Fruit fly (Drosophila melanogaster) whole organism, prepupa: Measurements from ENCODE around the gene CG43153.

Experiments
- Blimp-1 ChIP-seq: fragments of 200-800 bp; sonication (Bioruptor generic); optimal IDR thresholded peaks from 3 replicates; lab custom pipeline; 2017; ENCODE audit warnings: missing biosample characterization, missing genetic modification characterization, mild to moderate bottlenecking, moderate library complexity, missing genetic modification reagents
- CG10669 ChIP-seq: fragments of 200-800 bp; sonication (Bioruptor generic); optimal IDR thresholded peaks from 3 replicates; lab custom pipeline; 2018; ENCODE audit warnings: missing biosample characterization, mild to moderate bottlenecking, missing genetic modification characterization, moderate library complexity
- CG11294 ChIP-seq: fragments of 200-800 bp; sonication (Bioruptor generic); IDR thresholded peaks from 2 replicates; pipeline ENCODE4 v1.3.6; 2022; ENCODE audit warnings: missing biosample characterization, missing genetic modification characterization
- CG11902 ChIP-seq: fragments of 200-800 bp; sonication (Bioruptor generic); optimal IDR thresholded peaks from 3 replicates; lab custom pipeline; 2016; ENCODE audit warnings: missing biosample characterization, missing genetic modification characterization
- CG15336 ChIP-seq: fragments of 200-800 bp; sonication (Bioruptor generic); IDR thresholded peaks from 2 replicates; pipeline ENCODE4 v1.3.6; 2022; ENCODE audit warnings: missing biosample characterization, missing genetic modification characterization
- CG1621 ChIP-seq: fragments of 200-800 bp; sonication (Bioruptor generic); optimal IDR thresholded peaks from 3 replicates; lab custom pipeline; 2018; ENCODE audit warnings: missing biosample characterization, mild to moderate bottlenecking, missing genetic modification characterization
- CG34406 ChIP-seq: fragments of 200-800 bp; sonication (Bioruptor generic); optimal IDR thresholded peaks from 3 replicates; lab custom pipeline; 2016; ENCODE audit warnings: missing biosample characterization, missing genetic modification characterization
- CG3919 ChIP-seq: fragments of 200-800 bp; sonication (Bioruptor generic); optimal IDR thresholded peaks from 3 replicates; lab custom pipeline; 2016; ENCODE audit warnings: missing biosample characterization, missing genetic modification characterization
- CG4318 ChIP-seq: fragments of 200-800 bp; sonication (Bioruptor generic); optimal IDR thresholded peaks from 3 replicates; lab custom pipeline; 2017; ENCODE audit warnings: missing biosample characterization, mild to moderate bottlenecking, missing genetic modification characterization
- CG6163 ChIP-seq: fragments of 200-800 bp; sonication (Bioruptor generic); IDR thresholded peaks from 3 replicates; pipeline ENCODE4 v1.3.6; 2022; ENCODE audit warnings: missing biosample characterization, missing genetic modification characterization
- CG6276 ChIP-seq: fragments of 200-800 bp; sonication (Bioruptor generic); optimal IDR thresholded peaks from 2 replicates; lab custom pipeline; 2017; ENCODE audit warnings: missing biosample characterization, mild to moderate bottlenecking, missing genetic modification characterization
- CG6792 ChIP-seq: fragments of 200-800 bp; sonication (Bioruptor generic); optimal IDR thresholded peaks from 3 replicates; lab custom pipeline; 2016; ENCODE audit warnings: missing biosample characterization, missing genetic modification characterization
- CG6808 ChIP-seq: fragments of 200-800 bp; sonication (Bioruptor generic); optimal IDR thresholded peaks from 3 replicates; lab custom pipeline; 2017; ENCODE audit warnings: missing biosample characterization, missing genetic modification characterization, mild to moderate bottlenecking, moderate library complexity, missing genetic modification reagents
- CG6854 ChIP-seq: fragments of 200-800 bp; sonication (Bioruptor generic); optimal IDR thresholded peaks from 2 replicates; lab custom pipeline; 2017; ENCODE audit warnings: missing biosample characterization, mild to moderate bottlenecking, missing genetic modification characterization
- CG8119 ChIP-seq: fragments of 200-800 bp; sonication (Bioruptor generic); IDR thresholded peaks from 3 replicates; pipeline ENCODE4 v1.3.6; 2022; ENCODE audit warnings: missing biosample characterization, missing genetic modification characterization
- CG8319 ChIP-seq: fragments of 200-800 bp; sonication (Bioruptor generic); optimal IDR thresholded peaks from 3 replicates; lab custom pipeline; 2016; ENCODE audit warnings: missing biosample characterization, missing genetic modification characterization
- CG9139 ChIP-seq: fragments of 200-800 bp; sonication (Bioruptor generic); optimal IDR thresholded peaks from 3 replicates; lab custom pipeline; 2017; ENCODE audit warnings: missing biosample characterization, mild to moderate bottlenecking, missing genetic modification characterization
- Eip78C ChIP-seq: fragments of 200-800 bp; sonication (Bioruptor generic); peaks from one replicate; lab custom pipeline; 2016; ENCODE audit warnings: missing biosample characterization, missing genetic modification characterization
- Eip93F ChIP-seq: fragments of 200-800 bp; sonication (Bioruptor generic); optimal IDR thresholded peaks from 2 replicates; lab custom pipeline; 2016; ENCODE audit warnings: missing biosample characterization, mild to moderate bottlenecking, missing genetic modification characterization
- Ets21C ChIP-seq: fragments of 200-800 bp; sonication (Bioruptor generic); optimal IDR thresholded peaks from 3 replicates; lab custom pipeline; 2016; ENCODE audit warnings: missing biosample characterization, missing genetic modification characterization
- Ets96B ChIP-seq: fragments of 200-800 bp; optimal IDR thresholded peaks from 2 replicates; lab custom pipeline; 2019; ENCODE audit warnings: missing biosample characterization, mild to moderate bottlenecking, missing genetic modification characterization, moderate library complexity
- Hr38 ChIP-seq: sonication (Bioruptor generic); optimal IDR thresholded peaks from 2 replicates; lab custom pipeline; 2016; ENCODE audit warnings: missing biosample characterization, missing genetic modification characterization
- Hr39 ChIP-seq: fragments of 200-800 bp; sonication (Bioruptor generic); optimal IDR thresholded peaks from 2 replicates; lab custom pipeline; 2016; ENCODE audit warnings: missing biosample characterization, missing genetic modification characterization
- Hr4 ChIP-seq: fragments of 200-800 bp; sonication (Bioruptor generic); optimal IDR thresholded peaks from 3 replicates; lab custom pipeline; 2016; ENCODE audit warnings: missing biosample characterization, missing genetic modification characterization
- Lpt ChIP-seq: fragments of 200-800 bp; sonication (Bioruptor generic); optimal IDR thresholded peaks from 3 replicates; lab custom pipeline; 2016; ENCODE audit warnings: missing biosample characterization, missing genetic modification characterization
- Met ChIP-seq: fragments of 200-800 bp; sonication (Bioruptor generic); optimal IDR thresholded peaks from 3 replicates; lab custom pipeline; 2016; ENCODE audit warnings: missing biosample characterization, missing genetic modification characterization
- OdsH ChIP-seq: fragments of 200-800 bp; sonication (Bioruptor generic); optimal IDR thresholded peaks from 3 replicates; lab custom pipeline; 2016; ENCODE audit warnings: missing biosample characterization, missing genetic modification characterization
- Smox ChIP-seq: fragments of 200-800 bp; sonication (Bioruptor generic); optimal IDR thresholded peaks from 3 replicates; lab custom pipeline; 2016; ENCODE audit warnings: missing biosample characterization, missing genetic modification characterization
- Sox102F ChIP-seq: fragments of 200-800 bp; sonication (Bioruptor generic); optimal IDR thresholded peaks from 2 replicates; lab custom pipeline; 2016; ENCODE audit warnings: missing biosample characterization, mild to moderate bottlenecking, missing genetic modification characterization
- Sox14 ChIP-seq: fragments of 200-800 bp; sonication (Bioruptor generic); optimal IDR thresholded peaks from 3 replicates; lab custom pipeline; 2016; ENCODE audit warnings: missing biosample characterization, missing genetic modification characterization
- Sox15 ChIP-seq: fragments of 200-800 bp; sonication (Bioruptor generic); optimal IDR thresholded peaks from 3 replicates; lab custom pipeline; 2016; ENCODE audit warnings: missing biosample characterization, missing genetic modification characterization
- achi ChIP-seq: fragments of 200-800 bp; sonication (Bioruptor generic); optimal IDR thresholded peaks from 3 replicates; lab custom pipeline; 2016; ENCODE audit warnings: missing biosample characterization, missing genetic modification characterization
- cyc ChIP-seq: fragments of 200-800 bp; sonication (Bioruptor generic); optimal IDR thresholded peaks from 3 replicates; lab custom pipeline; 2016; ENCODE audit warnings: missing biosample characterization, missing genetic modification characterization
- dac ChIP-seq: fragments of 200-800 bp; sonication (Bioruptor generic); optimal IDR thresholded peaks from 2 replicates; lab custom pipeline; 2017; ENCODE audit warnings: missing biosample characterization, mild to moderate bottlenecking, missing genetic modification characterization
- dsx ChIP-seq: fragments of 200-800 bp; optimal IDR thresholded peaks from 3 replicates; lab custom pipeline; 2019; ENCODE audit warnings: missing biosample characterization, mild to moderate bottlenecking, missing genetic modification characterization, moderate library complexity; ENCODE audit not compliant: poor library complexity, severe bottlenecking
- eg ChIP-seq: fragments of 200-800 bp; sonication (Bioruptor generic); IDR thresholded peaks from 3 replicates; pipeline ENCODE4 v1.3.6; 2022; ENCODE audit warnings: missing biosample characterization, missing genetic modification characterization
- esn ChIP-seq: fragments of 200-800 bp; sonication (Bioruptor generic); optimal IDR thresholded peaks from 2 replicates; lab custom pipeline; 2016; ENCODE audit warnings: missing biosample characterization, mild to moderate bottlenecking, missing genetic modification characterization, moderate library complexity
- fd59A ChIP-seq: fragments of 200-800 bp; sonication (Bioruptor generic); optimal IDR thresholded peaks from 2 replicates; lab custom pipeline; 2017; ENCODE audit warnings: missing biosample characterization, mild to moderate bottlenecking, missing genetic modification characterization, missing genetic modification reagents
- fd85E ChIP-seq: fragments of 200-800 bp; sonication (Bioruptor generic); optimal IDR thresholded peaks from 3 replicates; lab custom pipeline; 2016; ENCODE audit warnings: missing biosample characterization, missing genetic modification characterization
- lz ChIP-seq: fragments of 200-800 bp; sonication (Bioruptor generic); optimal IDR thresholded peaks from 3 replicates; lab custom pipeline; 2016; ENCODE audit warnings: missing biosample characterization, missing genetic modification characterization
- net ChIP-seq: fragments of 200-800 bp; sonication (Bioruptor generic); optimal IDR thresholded peaks from 3 replicates; lab custom pipeline; 2016; ENCODE audit warnings: missing biosample characterization, missing genetic modification characterization
- pdm3 ChIP-seq: fragments of 200-800 bp; sonication (Bioruptor generic); optimal IDR thresholded peaks from 3 replicates; lab custom pipeline; 2016; ENCODE audit warnings: missing biosample characterization, missing genetic modification characterization
- salr ChIP-seq, 2 experiments: fragments of 200-800 bp; sonication (Bioruptor generic); optimal IDR thresholded peaks; 3 replicates each; lab custom pipeline; 2016 to 2018; ENCODE audit warnings: missing biosample characterization in 2 of 2, missing genetic modification characterization in 2 of 2, mild to moderate bottlenecking in 1 of 2
- spab ChIP-seq: fragments of 200-800 bp; sonication (Bioruptor generic); optimal IDR thresholded peaks from 2 replicates; lab custom pipeline; 2017; ENCODE audit warnings: missing biosample characterization, mild to moderate bottlenecking, missing genetic modification characterization, missing genetic modification reagents
- svp ChIP-seq: fragments of 200-800 bp; sonication (Bioruptor generic); peaks from one replicate; lab custom pipeline; 2016; ENCODE audit warnings: missing biosample characterization, missing genetic modification characterization
- topi ChIP-seq: fragments of 200-800 bp; sonication (Bioruptor generic); optimal IDR thresholded peaks from 3 replicates; lab custom pipeline; 2016; ENCODE audit warnings: missing biosample characterization, missing genetic modification characterization
- vri ChIP-seq: fragments of 200-800 bp; sonication (Bioruptor generic); optimal IDR thresholded peaks from 3 replicates; lab custom pipeline; 2016; ENCODE audit warnings: missing biosample characterization, mild to moderate bottlenecking, missing genetic modification characterization

Gene CG43153

DNA sequence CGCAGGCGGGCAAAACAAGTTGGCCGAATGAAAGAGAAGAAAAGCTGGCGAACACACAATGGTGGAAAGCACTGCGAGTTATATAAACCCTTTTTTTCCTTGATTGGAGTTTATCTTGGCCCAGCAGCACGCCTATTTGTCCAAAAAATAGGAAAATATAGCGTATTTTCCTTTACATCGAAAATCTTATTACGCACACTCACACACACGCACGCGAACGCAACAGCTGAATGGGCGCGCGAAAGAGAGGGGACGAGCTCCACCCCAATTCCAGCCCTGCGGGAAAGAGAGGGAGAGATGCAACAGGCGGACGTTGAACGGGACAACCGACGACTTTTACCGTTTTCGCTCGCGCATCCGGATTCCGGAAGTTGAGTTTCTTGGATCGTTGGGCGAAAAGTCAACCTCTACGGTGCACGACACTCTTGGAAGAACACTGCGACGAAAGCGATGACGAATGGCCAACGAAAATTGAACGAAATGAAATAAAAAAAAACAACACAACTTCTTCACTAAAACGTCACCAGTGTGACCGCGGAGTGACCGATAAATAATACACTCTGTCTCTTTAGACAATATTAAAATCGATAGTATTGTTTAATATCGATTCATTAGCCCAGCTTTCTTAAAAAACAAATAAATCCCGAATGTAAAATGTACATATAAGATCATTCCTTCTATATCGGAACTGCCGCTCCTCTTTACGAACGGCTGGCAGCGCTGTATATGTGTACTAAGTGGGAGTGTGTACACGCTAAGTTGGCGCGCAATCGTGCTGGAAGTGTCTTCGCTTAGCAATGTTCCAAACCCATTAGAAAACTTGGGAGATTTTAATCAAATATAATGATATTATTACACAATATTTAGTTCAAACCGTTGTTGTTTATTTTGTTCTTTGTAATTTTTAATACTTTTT is 5.8 kb downstream of the CG43153 start, which contains the start of the genes Dlg5 and CG4970 (continued):
- TF ChIP-seq CG6808 (GFP tag; lab: Kevin White, UChicago) (no peak), CG11294 (no peak), CG6163 (GFP tag; lab: Robert Waterston, UW) (no peak), Sox102F (GFP tag; lab: Kevin White, UChicago) (no peak), pdm3 (GFP tag; lab: Kevin White, UChicago) (no peak), CG6792 (GFP tag; lab: Kevin White, UChicago) (no peak), CG8319 (GFP tag; lab: Kevin White, UChicago) (no peak)

DNA sequence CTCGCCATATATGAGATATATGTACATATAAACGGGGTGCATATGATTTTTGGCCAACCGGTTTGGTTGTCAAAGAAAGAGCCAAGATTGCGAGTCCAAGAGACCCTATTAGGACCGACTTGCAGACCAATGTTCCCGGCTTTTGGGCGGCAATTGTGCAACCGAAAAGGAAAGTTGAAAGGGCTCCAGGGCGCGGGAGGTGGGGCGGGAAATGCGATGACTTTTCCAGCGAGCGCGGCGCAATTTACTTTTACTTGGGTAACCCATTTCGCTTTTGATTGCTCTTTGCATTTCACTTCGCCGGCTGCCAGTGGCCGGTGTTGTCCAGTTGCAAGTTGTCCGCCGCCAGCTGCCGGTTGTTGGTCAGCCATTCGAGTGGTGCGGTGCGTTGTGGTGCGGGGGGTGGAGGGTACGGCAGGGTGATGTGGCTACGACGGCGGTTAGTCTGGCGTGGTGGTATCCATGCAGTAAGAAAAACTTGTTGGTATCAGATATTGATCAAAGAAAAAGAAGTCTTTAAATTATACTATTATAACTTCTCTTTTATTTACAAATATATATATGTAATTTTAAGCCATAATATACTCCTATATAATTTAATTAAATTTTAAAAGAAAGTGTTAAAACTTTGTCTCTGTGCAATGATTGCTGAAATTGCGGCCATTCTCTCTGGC is 17.5 kb downstream of the CG43153 start:
- TF ChIP-seq fd59A (GFP tag; lab: Kevin White, UChicago): no peak
- TF ChIP-seq Hr38: no peak
- no peak for TF ChIP-seq Lpt
- peak; percentile 63; the same call in 2 of the 3 replicates for TF ChIP-seq CG6163 (GFP tag; lab: Robert Waterston, UW)
- no peak for TF ChIP-seq Hr39 (GFP tag; lab: Kevin White, UChicago)
- TF ChIP-seq svp (GFP tag; lab: Kevin White, UChicago): no peak
- no peak for TF ChIP-seq Met (GFP tag; lab: Kevin White, UChicago)
- no peak for TF ChIP-seq cyc (GFP tag; lab: Kevin White, UChicago)
- TF ChIP-seq CG8119: peak; percentile 85
- TF ChIP-seq Ets21C: no peak
- no peak for TF ChIP-seq Hr4 (GFP tag; lab: Kevin White, UChicago)
- no peak for TF ChIP-seq topi (GFP tag; lab: Kevin White, UChicago)
- peak; percentile 32 for TF ChIP-seq CG34406 (GFP tag; lab: Kevin White, UChicago)
- peak; percentile 98 for TF ChIP-seq Blimp-1 (GFP tag; lab: Kevin White, UChicago)
- TF ChIP-seq Eip78C: no peak
- TF ChIP-seq CG9139 (GFP tag; lab: Kevin White, UChicago): no peak
- TF ChIP-seq fd85E (GFP tag; lab: Kevin White, UChicago): no peak
- no peak for TF ChIP-seq OdsH (GFP tag; lab: Kevin White, UChicago)
- TF ChIP-seq Ets96B: no peak
- peak; percentile 80 for TF ChIP-seq eg (GFP tag; lab: Robert Waterston, UW)
- no peak for TF ChIP-seq CG3919 (GFP tag; lab: Kevin White, UChicago)
- TF ChIP-seq esn: no peak
- TF ChIP-seq CG1621 (tag; lab: Kevin White, UChicago): no peak
- no peak for TF ChIP-seq Smox (GFP tag; lab: Kevin White, UChicago)
- TF ChIP-seq Sox14: no peak
- peak; percentile 53 for TF ChIP-seq net (GFP tag; lab: Kevin White, UChicago)
- TF ChIP-seq dsx: no peak
- TF ChIP-seq vri (GFP tag; lab: Kevin White, UChicago): no peak
- TF ChIP-seq CG6792 (GFP tag; lab: Kevin White, UChicago): peak; percentile 26
- TF ChIP-seq lz (GFP tag; lab: Kevin White, UChicago): no peak
- TF ChIP-seq CG6854 (GFP tag; lab: Kevin White, UChicago): no peak
- TF ChIP-seq CG4318 (GFP tag; lab: Kevin White, UChicago): peak; percentile 51
- peak; percentile 85 for TF ChIP-seq CG15336 (GFP tag; lab: Robert Waterston, UW)
- no peak for TF ChIP-seq Eip93F (GFP tag; lab: Kevin White, UChicago)
- no peak for TF ChIP-seq achi (GFP tag; lab: Kevin White, UChicago)
- TF ChIP-seq Sox15 (GFP tag; lab: Kevin White, UChicago): no peak
- TF ChIP-seq CG6276 (GFP tag; lab: Kevin White, UChicago): no peak
- no peak for TF ChIP-seq CG11902 (GFP tag; lab: Kevin White, UChicago)
- TF ChIP-seq spab (GFP tag; lab: Kevin White, UChicago): no peak
- no peak for TF ChIP-seq CG6808 (GFP tag; lab: Kevin White, UChicago)
- no peak for TF ChIP-seq CG10669
- TF ChIP-seq salr (GFP tag; optimal IDR thresholded peaks at IDR 0.05; lab: Kevin White, UChicago): no peak
- TF ChIP-seq dac (GFP tag; lab: Kevin White, UChicago): peak; percentile 19
